Worm (Caenorhabditis elegans) whole organism, early embryonic: ENCODE data around the gene E04F6.4.

ENCODE experiments used
- B0310.2 ChIP-seq: sonication (generic microtip); optimal IDR thresholded peaks from 2 replicates; lab custom pipeline; 2016; ENCODE audit warnings: mild to moderate bottlenecking, missing genetic modification characterization, missing compliant biosample characterization
- F13C5.2 ChIP-seq: sonication (generic microtip); optimal IDR thresholded peaks from 2 replicates; lab custom pipeline; 2017; ENCODE audit warnings: mild to moderate bottlenecking, missing genetic modification characterization, inconsistent platforms, missing compliant biosample characterization
- aly-1 ChIP-seq: sonication (generic microtip); optimal IDR thresholded peaks from 2 replicates; lab custom pipeline; 2016; ENCODE audit warnings: missing genetic modification characterization, missing compliant biosample characterization
- ama-1 ChIP-seq: fragments of 150-350 bp; optimal IDR thresholded peaks from 2 replicates; lab custom pipeline; 2014
- ceh-13 ChIP-seq: fragments of 200-800 bp; sonication (Bioruptor generic); optimal IDR thresholded peaks from 2 replicates; lab custom pipeline; 2018; ENCODE audit warnings: mild to moderate bottlenecking, missing genetic modification characterization, missing compliant biosample characterization
- ceh-36 ChIP-seq: sonication (generic microtip); optimal IDR thresholded peaks from 2 replicates; lab custom pipeline; 2016; ENCODE audit warnings: missing genetic modification characterization, inconsistent platforms, missing compliant biosample characterization
- ets-7 ChIP-seq: sonication (generic microtip); optimal IDR thresholded peaks from 2 replicates; lab custom pipeline; 2016; ENCODE audit warnings: missing genotype, missing genetic modification characterization, missing compliant biosample characterization
- flt-1 ChIP-seq: fragments of 200-800 bp; sonication (Bioruptor generic); IDR thresholded peaks from 2 replicates; pipeline ENCODE4 v1.3.6; 2022; ENCODE audit warnings: missing genetic modification characterization, missing compliant biosample characterization
- hmbx-1 ChIP-seq: sonication (generic microtip); optimal IDR thresholded peaks from 2 replicates; lab custom pipeline; 2016; ENCODE audit warnings: mild to moderate bottlenecking, missing genetic modification characterization, missing compliant biosample characterization
- hmg-4 ChIP-seq: fragments of 200-800 bp; sonication (Bioruptor generic); optimal IDR thresholded peaks from 2 replicates; lab custom pipeline; 2018; ENCODE audit warnings: mild to moderate bottlenecking, missing genetic modification characterization, missing compliant biosample characterization
- hnd-1 ChIP-seq: sonication (generic microtip); optimal IDR thresholded peaks from 2 replicates; lab custom pipeline; 2016; ENCODE audit warnings: missing genetic modification characterization, missing compliant biosample characterization
- pes-1 ChIP-seq: fragments of 200-800 bp; sonication (Bioruptor generic); IDR thresholded peaks from 2 replicates; pipeline ENCODE4 v1.3.6; 2022; ENCODE audit warnings: missing genetic modification reagents, missing genetic modification characterization, missing compliant biosample characterization
- scrt-1 ChIP-seq: fragments of 200-800 bp; sonication (Bioruptor generic); IDR thresholded peaks from 2 replicates; pipeline ENCODE4 v1.3.6; 2022; ENCODE audit warnings: missing genetic modification characterization, missing compliant biosample characterization
- sea-1 ChIP-seq: fragments of 200-800 bp; sonication (Bioruptor generic); conservative IDR thresholded peaks from 2 replicates; pipeline ENCODE4 v1.3.6; 2022; ENCODE audit warnings: missing genetic modification characterization, missing compliant biosample characterization
- tbx-11 ChIP-seq: fragments of 200-800 bp; sonication (Bioruptor generic); IDR thresholded peaks from 2 replicates; pipeline ENCODE4 v1.3.6; 2022; ENCODE audit warnings: missing genetic modification characterization, missing compliant biosample characterization
- tbx-37 ChIP-seq: fragments of 200-800 bp; sonication (Bioruptor generic); conservative IDR thresholded peaks from 2 replicates; pipeline ENCODE4 v1.3.6; 2022; ENCODE audit warnings: missing genetic modification reagents, missing genetic modification characterization, missing compliant biosample characterization
- tra-4 ChIP-seq: sonication (generic microtip); optimal IDR thresholded peaks from 2 replicates; lab custom pipeline; 2017; ENCODE audit warnings: missing genetic modification characterization, missing compliant biosample characterization

The E04F6.4 gene

ce11 chrII:7196040-7196439 is 6.8 kb downstream of the E04F6.4 start, which contains the start of gene maoc-1:
Gene maoc-1, plus strand, starts transcription at chrII:7196276.
- TF ChIP-seq tbx-37 (GFP tag; lab: Robert Waterston, UW), result no peak
- no peak for TF ChIP-seq tra-4 (tag; lab: Kevin White, UChicago)
- no peak for TF ChIP-seq sea-1 (GFP tag; lab: Robert Waterston, UW)
- no peak for TF ChIP-seq pes-1 (GFP tag; lab: Robert Waterston, UW)
- TF ChIP-seq ets-7 (tag; lab: Kevin White, UChicago), result no peak
- TF ChIP-seq F13C5.2 (tag; lab: Kevin White, UChicago), result no peak
- TF ChIP-seq B0310.2 (tag; lab: Kevin White, UChicago), result no peak
- no peak for TF ChIP-seq ceh-13
- no peak for TF ChIP-seq scrt-1 (GFP tag; lab: Robert Waterston, UW)
- no peak for TF ChIP-seq ceh-36 (tag; lab: Kevin White, UChicago)
- TF ChIP-seq ama-1 (lab: Kevin White, UChicago), result no peak
- no peak for TF ChIP-seq hmg-4 (GFP tag; lab: Kevin White, UChicago)
- no peak for TF ChIP-seq aly-1
- no peak for TF ChIP-seq hnd-1
- TF ChIP-seq hmbx-1 (tag; lab: Kevin White, UChicago), result no peak
- no peak for TF ChIP-seq tbx-11 (GFP tag; lab: Robert Waterston, UW)

- TF ChIP-seq sea-1 (GFP tag; lab: Robert Waterston, UW) (no peak), hmbx-1 (tag; lab: Kevin White, UChicago) (no peak), hnd-1 (no peak), B0310.2 (tag; lab: Kevin White, UChicago) (no peak)
These were observed 8.2 kb downstream of the E04F6.4 start for ce11 chrII:7197434-7197833.

ce11 chrII:7199308-7199707 is 10.1 kb downstream of the E04F6.4 start, which contains the start of gene E04F6.6:
Gene E04F6.6, minus strand, starts transcription at chrII:7199565.
- no peak for TF ChIP-seq hmg-4 (GFP tag; lab: Kevin White, UChicago)
- TF ChIP-seq hmbx-1 (tag; lab: Kevin White, UChicago), result no peak
- no peak for TF ChIP-seq sea-1 (GFP tag; lab: Robert Waterston, UW)
- TF ChIP-seq F13C5.2 (tag; lab: Kevin White, UChicago), result no peak
- TF ChIP-seq ets-7 (tag; lab: Kevin White, UChicago), result no peak
- no peak for TF ChIP-seq flt-1 (GFP tag; lab: Robert Waterston, UW)
- no peak for TF ChIP-seq pes-1 (GFP tag; lab: Robert Waterston, UW)

- peak; percentile 89 for TF ChIP-seq flt-1 (GFP tag; lab: Robert Waterston, UW)
- peak; percentile 83 for TF ChIP-seq tra-4 (tag; lab: Kevin White, UChicago)
- peak; percentile 62 for TF ChIP-seq hmbx-1 (tag; lab: Kevin White, UChicago)
- peak; percentile 93 for TF ChIP-seq pes-1 (GFP tag; lab: Robert Waterston, UW)
- TF ChIP-seq ama-1 (lab: Kevin White, UChicago), result no peak
- peak; percentile 93 for TF ChIP-seq sea-1 (GFP tag; lab: Robert Waterston, UW)
- peak; percentile 85 for TF ChIP-seq B0310.2 (tag; lab: Kevin White, UChicago)
- peak; percentile 93 for TF ChIP-seq tbx-11 (GFP tag; lab: Robert Waterston, UW)
- peak; percentile 89 for TF ChIP-seq aly-1
- TF ChIP-seq hnd-1, result peak; percentile 75
- peak; percentile 85 for TF ChIP-seq ceh-36 (tag; lab: Kevin White, UChicago)
- peak; percentile 90 for TF ChIP-seq scrt-1 (GFP tag; lab: Robert Waterston, UW)
- peak; percentile 90 for TF ChIP-seq ceh-13
- peak; percentile 94 for TF ChIP-seq F13C5.2 (tag; lab: Kevin White, UChicago)
- TF ChIP-seq ets-7 (tag; lab: Kevin White, UChicago), result peak; percentile 82
- peak; percentile 92 for TF ChIP-seq tbx-37 (GFP tag; lab: Robert Waterston, UW)
- peak; percentile 99 for TF ChIP-seq hmg-4 (GFP tag; lab: Kevin White, UChicago)
These were observed 10.9 kb downstream of the E04F6.4 start, which contains the start of gene pcrg-1 for ce11 chrII:7200051-7200599. Gene pcrg-1, plus strand, starts transcription at chrII:7200549.

ce11 chrII:7203110-7203509 is 13.9 kb downstream of the E04F6.4 start, which contains the start of gene srd-56:
Gene srd-56, minus strand, starts transcription at chrII:7203210.
- no peak for TF ChIP-seq B0310.2 (tag; lab: Kevin White, UChicago)
- TF ChIP-seq ceh-13, result no peak
- no peak for TF ChIP-seq tra-4 (tag; lab: Kevin White, UChicago)
- no peak for TF ChIP-seq hmbx-1 (tag; lab: Kevin White, UChicago)
- no peak for TF ChIP-seq flt-1 (GFP tag; lab: Robert Waterston, UW)
- no peak for TF ChIP-seq scrt-1 (GFP tag; lab: Robert Waterston, UW)
- TF ChIP-seq hnd-1, result no peak
- no peak for TF ChIP-seq ceh-36 (tag; lab: Kevin White, UChicago)
- no peak for TF ChIP-seq aly-1

ce11 chrII:7204951-7205350 is 15.7 kb downstream of the E04F6.4 start, which contains the start of gene srd-58:
Gene srd-58, minus strand, starts transcription at chrII:7205051.
- TF ChIP-seq tra-4 (tag; lab: Kevin White, UChicago), result no peak
- TF ChIP-seq ama-1 (lab: Kevin White, UChicago), result no peak
- TF ChIP-seq pes-1 (GFP tag; lab: Robert Waterston, UW), result no peak
- no peak for TF ChIP-seq hmbx-1 (tag; lab: Kevin White, UChicago)
- no peak for TF ChIP-seq F13C5.2 (tag; lab: Kevin White, UChicago)
- TF ChIP-seq ets-7 (tag; lab: Kevin White, UChicago), result no peak
- TF ChIP-seq tbx-37 (GFP tag; lab: Robert Waterston, UW), result no peak
- TF ChIP-seq aly-1, result no peak
- TF ChIP-seq B0310.2 (tag; lab: Kevin White, UChicago), result no peak
- no peak for TF ChIP-seq tbx-11 (GFP tag; lab: Robert Waterston, UW)
- TF ChIP-seq ceh-36 (tag; lab: Kevin White, UChicago), result no peak
- no peak for TF ChIP-seq hnd-1
- TF ChIP-seq ceh-13, result no peak

ce11 chrII:7205388-7205787 is 16.2 kb downstream of the E04F6.4 start, which contains the start of gene srd-59:
Gene srd-59, plus strand, starts transcription at chrII:7205688.
- TF ChIP-seq F13C5.2 (tag; lab: Kevin White, UChicago) (no peak), ets-7 (tag; lab: Kevin White, UChicago) (no peak), tbx-11 (GFP tag; lab: Robert Waterston, UW) (no peak), hmg-4 (GFP tag; lab: Kevin White, UChicago) (no peak), ceh-36 (tag; lab: Kevin White, UChicago) (no peak), ama-1 (lab: Kevin White, UChicago) (no peak), scrt-1 (GFP tag; lab: Robert Waterston, UW) (no peak), sea-1 (GFP tag; lab: Robert Waterston, UW) (no peak), pes-1 (GFP tag; lab: Robert Waterston, UW) (no peak)
